Fruit fly (Drosophila melanogaster): ENCODE data around the gene CG18622.
A peak's percentile ranks its signal among the peaks of the same experiment; 100 is the strongest.

The CG18622 gene

DNA sequence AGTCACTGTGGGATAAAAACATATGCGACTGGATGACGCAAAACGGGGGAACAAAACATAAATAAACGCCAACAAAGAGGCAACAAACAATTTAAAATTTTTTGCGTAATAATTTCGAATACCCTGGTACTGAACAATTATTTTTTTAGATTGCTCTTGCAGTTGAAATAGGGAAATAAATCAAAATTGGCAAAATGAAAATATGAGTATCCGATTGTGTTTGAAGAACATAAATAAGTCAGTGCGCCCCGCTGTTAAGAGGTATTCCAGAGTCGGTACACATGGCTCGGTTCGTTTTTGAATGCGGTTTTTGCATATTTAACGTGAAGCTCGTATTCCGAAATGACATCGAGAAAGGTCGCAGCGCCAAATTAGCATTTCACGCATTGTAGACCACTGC lies 2.0 kb downstream of the CG18622 start (continued):
- TF ChIP-seq achi (GFP tag; optimal IDR thresholded peaks at IDR 0.05), result peak; percentile 13
- no peak for TF ChIP-seq CG11294 (GFP tag; IDR thresholded peaks at IDR 0.05)
- TF ChIP-seq Met (GFP tag; optimal IDR thresholded peaks at IDR 0.05), result peak; percentile 43
- no peak for TF ChIP-seq CG1621 (tag; optimal IDR thresholded peaks at IDR 0.05)
- TF ChIP-seq salr (GFP tag; optimal IDR thresholded peaks at IDR 0.05), result no peak
- TF ChIP-seq CG6854 (GFP tag; optimal IDR thresholded peaks at IDR 0.05), result no peak
- peak; percentile 19 for TF ChIP-seq CG34406 (GFP tag; optimal IDR thresholded peaks at IDR 0.05)
- TF ChIP-seq CG11902 (GFP tag; optimal IDR thresholded peaks at IDR 0.05), result peak; percentile 30
- no peak for TF ChIP-seq fd59A (GFP tag; optimal IDR thresholded peaks at IDR 0.05)
- peak; percentile 67 for TF ChIP-seq Sox102F (GFP tag; optimal IDR thresholded peaks at IDR 0.05)
- TF ChIP-seq CG9139 (GFP tag; optimal IDR thresholded peaks at IDR 0.05), result no peak
- peak; percentile 81 for TF ChIP-seq CG31627 (GFP tag; optimal IDR thresholded peaks at IDR 0.05)
- TF ChIP-seq svp (GFP tag), result peak; percentile 86
- TF ChIP-seq Hr4 (GFP tag; optimal IDR thresholded peaks at IDR 0.05), result peak; percentile 1
- peak; percentile 20 for TF ChIP-seq Blimp-1 (GFP tag; optimal IDR thresholded peaks at IDR 0.05)
- peak; percentile 50 for TF ChIP-seq acj6 (GFP tag; optimal IDR thresholded peaks at IDR 0.05)

DNA sequence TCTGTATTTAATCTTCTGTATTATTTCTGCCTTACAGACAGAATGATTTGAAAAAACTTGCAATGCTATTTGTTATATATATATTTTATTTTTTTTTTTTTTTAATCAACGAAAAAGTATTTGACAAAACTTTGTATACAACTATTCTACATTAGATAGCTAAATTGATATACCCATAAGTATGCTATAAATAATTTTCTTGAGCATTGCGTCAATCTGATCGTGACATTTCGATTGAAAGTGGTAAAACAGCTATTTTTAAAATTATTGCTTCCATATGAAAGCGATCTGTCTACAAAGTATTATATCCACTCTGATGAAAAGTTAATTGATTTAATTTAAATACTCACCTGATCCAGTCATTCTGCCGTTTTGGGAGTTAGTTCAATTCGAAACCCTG lies 3.3 kb downstream of the CG18622 start:
- TF ChIP-seq Met (GFP tag; optimal IDR thresholded peaks at IDR 0.05) (no peak), Ets21C (GFP tag; optimal IDR thresholded peaks at IDR 0.05) (no peak), Ets96B (tag; optimal IDR thresholded peaks at IDR 0.05) (no peak), CG32006 (GFP tag; optimal IDR thresholded peaks at IDR 0.05) (no peak), Smox (GFP tag; optimal IDR thresholded peaks at IDR 0.05) (no peak), Hr39 (GFP tag; optimal IDR thresholded peaks at IDR 0.05) (no peak), Blimp-1 (GFP tag; optimal IDR thresholded peaks at IDR 0.05) (no peak), CG11762 (GFP tag; optimal IDR thresholded peaks at IDR 0.05; ENCODE audit: insufficient read depth) (no peak), pdm3 (GFP tag; optimal IDR thresholded peaks at IDR 0.05) (no peak), CG11294 (GFP tag; IDR thresholded peaks at IDR 0.05) (no peak), Eip78C (GFP tag) (no peak), CG8632 (GFP tag; optimal IDR thresholded peaks at IDR 0.05) (no peak)

dm6 chr3R:16983001-16983400 lies 4.5 kb downstream of the CG18622 start:
- TF ChIP-seq CG8319 (GFP tag; optimal IDR thresholded peaks at IDR 0.05), result no peak
- no peak for TF ChIP-seq CG3919 (GFP tag; optimal IDR thresholded peaks at IDR 0.05)
- no peak for TF ChIP-seq Eip93F (GFP tag; optimal IDR thresholded peaks at IDR 0.05)
- no peak for TF ChIP-seq lz (GFP tag; optimal IDR thresholded peaks at IDR 0.05)
- TF ChIP-seq Hr39 (GFP tag; optimal IDR thresholded peaks at IDR 0.05), result no peak
- no peak for TF ChIP-seq Sox102F (GFP tag; optimal IDR thresholded peaks at IDR 0.05)
- TF ChIP-seq Eip78C (GFP tag), result no peak
- no peak for TF ChIP-seq CG11294 (GFP tag; IDR thresholded peaks at IDR 0.05)
- TF ChIP-seq Eip75B (GFP tag; optimal IDR thresholded peaks at IDR 0.05), result no peak
- TF ChIP-seq salr (GFP tag; optimal IDR thresholded peaks at IDR 0.05), result no peak

- TF ChIP-seq svp (GFP tag) (peak; percentile 100), fkh (GFP tag; optimal IDR thresholded peaks at IDR 0.05) (peak; percentile 14), Sox14 (GFP tag; optimal IDR thresholded peaks at IDR 0.05) (no peak), CG11294 (GFP tag; IDR thresholded peaks at IDR 0.05) (no peak), vri (GFP tag; optimal IDR thresholded peaks at IDR 0.05) (peak; percentile 84), CG6854 (GFP tag; optimal IDR thresholded peaks at IDR 0.05) (peak; percentile 1), Lpt (GFP tag; optimal IDR thresholded peaks at IDR 0.05) (peak; percentile 2), Eip78C (GFP tag) (peak; percentile 72), CG15336 (GFP tag; IDR thresholded peaks at IDR 0.05) (peak; percentile 28; the same call in 1 of the 2 replicates)
Observed at dm6 chr3R:16982108-16982707, 5.3 kb downstream of the CG18622 start, which contains the start of gene AhcyL2. Gene AhcyL2, minus strand, starts transcription at chr3R:16982158.

Measured in whole organism, prepupa.